Worm (Caenorhabditis elegans): ENCODE data around the gene hda-1.

The hda-1 gene

ce11 chrV:14501136-14501535, 24.1 kb upstream of the hda-1 start, which contains the start of gene R02D5.24:
Gene R02D5.24, plus strand, starts transcription at chrV:14501340.
- TF ChIP-seq sea-1 (GFP tag; conservative IDR thresholded peaks at IDR 0.05), result no peak
- no peak for TF ChIP-seq hmbx-1 (tag; optimal IDR thresholded peaks at IDR 0.05)
- no peak for TF ChIP-seq tbx-11 (GFP tag; IDR thresholded peaks at IDR 0.05)
- peak; percentile 28; the same call in 1 of the 2 replicates for TF ChIP-seq flt-1 (GFP tag; IDR thresholded peaks at IDR 0.05)
- TF ChIP-seq ceh-13 (GFP tag; optimal IDR thresholded peaks at IDR 0.05), result no peak
- no peak for TF ChIP-seq ceh-36 (tag; optimal IDR thresholded peaks at IDR 0.05)
- TF ChIP-seq ama-1 (optimal IDR thresholded peaks at IDR 0.05), result no peak
- no peak for TF ChIP-seq pes-1 (GFP tag; IDR thresholded peaks at IDR 0.05)
- no peak for TF ChIP-seq tbx-37 (GFP tag; conservative IDR thresholded peaks at IDR 0.05)
- no peak for TF ChIP-seq aly-1 (tag; optimal IDR thresholded peaks at IDR 0.05)
- TF ChIP-seq hmg-4 (GFP tag; optimal IDR thresholded peaks at IDR 0.05), result peak; percentile 70
- no peak for TF ChIP-seq scrt-1 (GFP tag; IDR thresholded peaks at IDR 0.05)
- no peak for TF ChIP-seq hnd-1 (tag; optimal IDR thresholded peaks at IDR 0.05)
- TF ChIP-seq F13C5.2 (tag; optimal IDR thresholded peaks at IDR 0.05), result no peak
- no peak for TF ChIP-seq tra-4 (tag; optimal IDR thresholded peaks at IDR 0.05)
- TF ChIP-seq B0310.2 (tag; optimal IDR thresholded peaks at IDR 0.05), result peak; percentile 1

ce11 chrV:14503065-14503464, 22.1 kb upstream of the hda-1 start:
- TF ChIP-seq sea-1 (GFP tag; conservative IDR thresholded peaks at IDR 0.05) (no peak), hnd-1 (tag; optimal IDR thresholded peaks at IDR 0.05) (no peak), ceh-36 (tag; optimal IDR thresholded peaks at IDR 0.05) (no peak), ets-7 (tag; optimal IDR thresholded peaks at IDR 0.05) (no peak), F13C5.2 (tag; optimal IDR thresholded peaks at IDR 0.05) (no peak), scrt-1 (GFP tag; IDR thresholded peaks at IDR 0.05) (no peak), hmbx-1 (tag; optimal IDR thresholded peaks at IDR 0.05) (no peak), B0310.2 (tag; optimal IDR thresholded peaks at IDR 0.05) (no peak), ceh-13 (GFP tag; optimal IDR thresholded peaks at IDR 0.05) (no peak), aly-1 (tag; optimal IDR thresholded peaks at IDR 0.05) (no peak), pes-1 (GFP tag; IDR thresholded peaks at IDR 0.05) (no peak), tra-4 (tag; optimal IDR thresholded peaks at IDR 0.05) (no peak)

ce11 chrV:14504120-14504519, 21.1 kb upstream of the hda-1 start:
- TF ChIP-seq tbx-11 (GFP tag; IDR thresholded peaks at IDR 0.05) (no peak), ama-1 (optimal IDR thresholded peaks at IDR 0.05) (no peak), tbx-37 (GFP tag; conservative IDR thresholded peaks at IDR 0.05) (no peak), tra-4 (tag; optimal IDR thresholded peaks at IDR 0.05) (no peak), hmbx-1 (tag; optimal IDR thresholded peaks at IDR 0.05) (no peak), pes-1 (GFP tag; IDR thresholded peaks at IDR 0.05) (no peak), ets-7 (tag; optimal IDR thresholded peaks at IDR 0.05) (no peak), scrt-1 (GFP tag; IDR thresholded peaks at IDR 0.05) (no peak), sea-1 (GFP tag; conservative IDR thresholded peaks at IDR 0.05) (no peak), flt-1 (GFP tag; IDR thresholded peaks at IDR 0.05) (no peak), hmg-4 (GFP tag; optimal IDR thresholded peaks at IDR 0.05) (no peak), hnd-1 (tag; optimal IDR thresholded peaks at IDR 0.05) (no peak), B0310.2 (tag; optimal IDR thresholded peaks at IDR 0.05) (no peak), ceh-13 (GFP tag; optimal IDR thresholded peaks at IDR 0.05) (no peak), ceh-36 (tag; optimal IDR thresholded peaks at IDR 0.05) (no peak), F13C5.2 (tag; optimal IDR thresholded peaks at IDR 0.05) (no peak), aly-1 (tag; optimal IDR thresholded peaks at IDR 0.05) (no peak)

DNA sequence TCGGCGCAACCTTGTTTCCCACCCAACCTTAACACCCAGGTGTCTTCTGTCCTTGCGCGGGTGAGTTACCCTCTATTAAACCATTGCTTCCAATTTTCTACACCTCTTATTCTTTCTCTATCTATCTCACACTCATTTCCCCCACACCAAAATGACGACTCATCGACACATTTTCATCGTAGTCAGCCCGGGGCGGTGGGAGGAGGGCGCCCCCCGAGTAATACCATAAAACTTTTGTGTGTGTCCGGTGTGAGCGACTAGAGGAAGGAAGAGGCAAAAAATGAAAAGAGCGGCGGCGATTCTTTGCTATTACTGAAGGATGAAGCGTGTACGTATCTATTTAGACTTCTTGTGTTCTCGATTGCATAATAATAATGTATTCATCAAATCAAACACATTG, 20.4 kb upstream of the hda-1 start:
- TF ChIP-seq F13C5.2 (tag; optimal IDR thresholded peaks at IDR 0.05), result no peak
- TF ChIP-seq hnd-1 (tag; optimal IDR thresholded peaks at IDR 0.05), result no peak
- peak; percentile 29; the same call in 1 of the 2 replicates for TF ChIP-seq pes-1 (GFP tag; IDR thresholded peaks at IDR 0.05)
- TF ChIP-seq scrt-1 (GFP tag; IDR thresholded peaks at IDR 0.05), result 0 out of 2 replicates have a peak, but pooled peaks have one; percentile 49
- no peak for TF ChIP-seq flt-1 (GFP tag; IDR thresholded peaks at IDR 0.05)
- TF ChIP-seq hmg-4 (GFP tag; optimal IDR thresholded peaks at IDR 0.05), result peak; percentile 44
- TF ChIP-seq aly-1 (tag; optimal IDR thresholded peaks at IDR 0.05), result no peak
- TF ChIP-seq sea-1 (GFP tag; conservative IDR thresholded peaks at IDR 0.05), result 0 out of 2 replicates have a peak, but pooled peaks have one; percentile 45

DNA sequence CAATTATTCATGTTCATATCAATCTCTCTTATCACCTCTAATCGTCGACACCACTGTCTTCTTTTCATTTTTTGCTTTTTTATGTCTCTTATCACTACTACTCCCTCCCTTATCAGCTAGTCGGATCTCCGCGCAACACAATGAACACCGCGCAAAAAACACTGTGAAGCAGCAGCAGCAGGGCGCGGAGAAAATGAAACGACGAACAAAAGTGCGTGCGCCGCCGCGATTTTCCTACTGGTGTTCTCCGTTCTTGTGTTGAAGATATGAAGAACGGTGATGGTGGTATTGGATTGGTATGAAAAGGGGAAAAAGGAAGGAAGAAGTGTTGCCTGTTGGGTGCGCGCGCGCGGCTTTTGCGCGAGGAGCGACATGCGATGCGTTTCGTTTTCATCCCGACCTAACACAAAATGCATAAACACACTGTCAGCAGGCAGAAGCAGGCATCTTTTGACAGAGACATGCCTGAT, 19.4 kb upstream of the hda-1 start:
- TF ChIP-seq pes-1 (GFP tag; IDR thresholded peaks at IDR 0.05) (no peak), scrt-1 (GFP tag; IDR thresholded peaks at IDR 0.05) (no peak), hmg-4 (GFP tag; optimal IDR thresholded peaks at IDR 0.05) (peak; percentile 68)

DNA sequence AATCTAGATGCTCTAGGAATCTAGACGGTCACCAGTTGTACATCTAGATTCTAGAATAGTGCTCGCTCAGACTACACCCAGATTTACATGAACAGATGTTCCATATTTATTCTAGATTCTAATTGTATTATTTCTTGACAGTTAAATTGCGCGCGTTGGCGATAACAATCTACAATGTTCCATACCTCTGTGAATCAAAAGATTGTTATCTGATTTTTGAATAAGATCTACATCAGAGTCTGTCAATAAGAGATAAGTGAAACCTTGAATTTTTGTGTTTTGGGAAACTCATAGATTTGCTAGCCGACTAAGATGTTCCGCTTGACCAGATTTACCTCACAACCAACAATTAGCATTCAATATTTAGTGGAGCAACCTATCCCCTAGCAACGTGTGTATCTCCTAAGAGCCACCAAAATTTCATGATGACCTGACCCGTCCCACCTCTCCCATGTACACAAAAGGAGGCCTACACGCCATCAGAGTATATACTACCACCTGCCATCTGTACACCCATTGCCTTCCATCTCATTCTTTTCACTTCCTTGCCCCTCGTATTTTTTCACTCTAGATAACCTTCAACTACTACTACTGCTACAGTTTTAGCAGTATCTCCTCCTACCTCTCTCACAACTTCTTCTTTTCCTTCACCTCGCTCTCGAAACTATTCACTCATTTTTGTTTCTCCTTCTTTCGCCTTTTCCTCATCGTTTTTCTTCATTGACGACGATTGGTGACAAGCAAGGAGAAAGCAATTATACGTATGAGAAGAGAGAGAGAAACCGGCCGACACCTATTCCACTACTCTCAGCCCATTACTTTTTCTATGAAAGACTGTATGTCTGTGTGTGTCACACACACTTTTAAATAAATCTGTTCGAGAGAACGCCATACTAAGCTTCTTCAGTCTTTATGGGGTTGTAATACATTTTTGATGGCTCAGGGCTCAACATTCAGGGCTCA, 18.2 kb upstream of the hda-1 start:
- TF ChIP-seq ceh-13 (GFP tag; optimal IDR thresholded peaks at IDR 0.05), result no peak
- no peak for TF ChIP-seq F13C5.2 (tag; optimal IDR thresholded peaks at IDR 0.05)
- no peak for TF ChIP-seq flt-1 (GFP tag; IDR thresholded peaks at IDR 0.05)
- TF ChIP-seq B0310.2 (tag; optimal IDR thresholded peaks at IDR 0.05), result no peak
- no peak for TF ChIP-seq hmbx-1 (tag; optimal IDR thresholded peaks at IDR 0.05)
- no peak for TF ChIP-seq ets-7 (tag; optimal IDR thresholded peaks at IDR 0.05)
- no peak for TF ChIP-seq sea-1 (GFP tag; conservative IDR thresholded peaks at IDR 0.05)
- no peak for TF ChIP-seq pes-1 (GFP tag; IDR thresholded peaks at IDR 0.05)
- no peak for TF ChIP-seq tra-4 (tag; optimal IDR thresholded peaks at IDR 0.05)
- TF ChIP-seq hnd-1 (tag; optimal IDR thresholded peaks at IDR 0.05), result no peak

ce11 chrV:14508005-14508521, 17.1 kb upstream of the hda-1 start, which contains the start of gene R02D5.1:
Gene R02D5.1, plus strand, starts transcription at chrV:14508249.
- TF ChIP-seq hmg-4 (GFP tag; optimal IDR thresholded peaks at IDR 0.05) (peak; percentile 21), flt-1 (GFP tag; IDR thresholded peaks at IDR 0.05) (no peak)

All from whole organism, early embryonic.